Worm (Caenorhabditis elegans): ENCODE results near the gene pgp-1.

pgp-1 gene

ce11 chrIV:12615122-12615745 lies 16.3 kb upstream of the pgp-1 start:
- 0 out of 2 replicates have a peak, but pooled peaks have one; percentile 17 for TF ChIP-seq mcd-1 (GFP tag; IDR thresholded peaks at IDR 0.05)
- 0 out of 2 replicates have a peak, but pooled peaks have one; percentile 35 for TF ChIP-seq zfh-2 (GFP tag; conservative IDR thresholded peaks at IDR 0.05)
- TF ChIP-seq ZK185.1 (tag; optimal IDR thresholded peaks at IDR 0.05; ENCODE audit: poor library complexity, severe bottlenecking), result no peak

- TF ChIP-seq tbx-9 (tag; optimal IDR thresholded peaks at IDR 0.05; ENCODE audit: borderline replicate concordance) (no peak), ztf-28 (GFP tag; IDR thresholded peaks at IDR 0.05) (no peak), bed-1 (GFP tag; IDR thresholded peaks at IDR 0.05) (no peak), ama-1 (optimal IDR thresholded peaks at IDR 0.05) (no peak), ama-1 (GFP tag; optimal IDR thresholded peaks at IDR 0.05) (no peak)
These were observed 15.7 kb upstream of the pgp-1 start, which contains the start of gene efa-6 for ce11 chrIV:12614624-12615023. Gene efa-6, minus strand, starts transcription at chrIV:12614724.

ce11 chrIV:12605401-12605800 lies 6.4 kb upstream of the pgp-1 start, which contains the start of gene Y55D9A.2:
Gene Y55D9A.2, minus strand, starts transcription at chrIV:12605431.
- no peak for TF ChIP-seq aptf-2 (GFP tag; conservative IDR thresholded peaks at IDR 0.05)
- TF ChIP-seq F33H1.4 (GFP tag; IDR thresholded peaks at IDR 0.05), result 0 out of 2 replicates have a peak, but pooled peaks have one; percentile 6
- peak; percentile 21; the same call in 1 of the 2 replicates for TF ChIP-seq B0336.3 (GFP tag; IDR thresholded peaks at IDR 0.05)
- peak; percentile 22 for TF ChIP-seq lsl-1 (GFP tag; optimal IDR thresholded peaks at IDR 0.05)
- no peak for TF ChIP-seq snpc-4 (GFP tag; optimal IDR thresholded peaks at IDR 0.05)
- peak in 1 of 4 experiments; percentile 50 for TF ChIP-seq snpc-4 (tag; optimal IDR thresholded peaks at IDR 0.05)
- no peak for TF ChIP-seq cebp-1 (GFP tag; IDR thresholded peaks at IDR 0.05)
- no peak for TF ChIP-seq cebp-1 (tag; optimal IDR thresholded peaks at IDR 0.05)
- 0 out of 2 replicates have a peak, but pooled peaks have one; percentile 38 for TF ChIP-seq Y53G8AR.9 (GFP tag; conservative IDR thresholded peaks at IDR 0.05)
- TF ChIP-seq Y79H2A.3 (GFP tag; conservative IDR thresholded peaks at IDR 0.05), result 0 out of 2 replicates have a peak, but pooled peaks have one; percentile 11
- TF ChIP-seq him-1 (tag; optimal IDR thresholded peaks at IDR 0.05), result peak; percentile 39
- TF ChIP-seq F57C9.4 (tag; optimal IDR thresholded peaks at IDR 0.05), result no peak
- peak; percentile 42 for TF ChIP-seq snpc-1.3 (tag; optimal IDR thresholded peaks at IDR 0.05; ENCODE audit: insufficient read depth)
- peak; percentile 40 for TF ChIP-seq F49E8.2 (tag; optimal IDR thresholded peaks at IDR 0.05; ENCODE audit: insufficient read depth)
- TF ChIP-seq K12H6.12 (tag; optimal IDR thresholded peaks at IDR 0.05), result no peak
- TF ChIP-seq F23B12.7 (tag; optimal IDR thresholded peaks at IDR 0.05; ENCODE audit: insufficient read depth), result peak; percentile 11
- peak; percentile 82 for TF ChIP-seq mcd-1 (GFP tag; IDR thresholded peaks at IDR 0.05)

ce11 chrIV:12600941-12601340 lies 2.0 kb upstream of the pgp-1 start:
- TF ChIP-seq B0261.1 (tag; optimal IDR thresholded peaks at IDR 0.05) (no peak), zfh-2 (GFP tag; conservative IDR thresholded peaks at IDR 0.05) (no peak), akir-1 (GFP tag; optimal IDR thresholded peaks at IDR 0.05) (no peak), atf-7 (tag; optimal IDR thresholded peaks at IDR 0.05) (peak; percentile 90), F33H1.4 (GFP tag; IDR thresholded peaks at IDR 0.05) (no peak), egl-44 (GFP tag; IDR thresholded peaks at IDR 0.05) (peak; percentile 88), dox-1 (GFP tag; IDR thresholded peaks at IDR 0.05) (peak; percentile 72), efl-1 (GFP tag; optimal IDR thresholded peaks at IDR 0.05) (no peak), hmg-20 (GFP tag; IDR thresholded peaks at IDR 0.05) (no peak), nfya-1 (tag; optimal IDR thresholded peaks at IDR 0.05; ENCODE audit: borderline replicate concordance, insufficient read depth) (no peak), ccch-3 (GFP tag; optimal IDR thresholded peaks at IDR 0.05) (no peak), F49E8.2 (tag; optimal IDR thresholded peaks at IDR 0.05; ENCODE audit: insufficient read depth) (no peak), Y95B8A.8 (GFP tag; IDR thresholded peaks at IDR 0.05) (no peak), lin-40 (tag; optimal IDR thresholded peaks at IDR 0.05) (peak; percentile 45), F57C9.4 (tag; optimal IDR thresholded peaks at IDR 0.05) (no peak), ama-1 (optimal IDR thresholded peaks at IDR 0.05) (no peak), ama-1 (GFP tag; optimal IDR thresholded peaks at IDR 0.05) (no peak), nhr-90 (tag; optimal IDR thresholded peaks at IDR 0.05) (peak; percentile 30), fkh-3 (tag; optimal IDR thresholded peaks at IDR 0.05) (no peak), let-607 (tag; optimal IDR thresholded peaks at IDR 0.05) (peak; percentile 23 to 78), hsf-1 (GFP tag; IDR thresholded peaks at IDR 0.05) (no peak), ZK185.1 (tag; optimal IDR thresholded peaks at IDR 0.05; ENCODE audit: poor library complexity, severe bottlenecking) (no peak), unc-62 (GFP tag; optimal IDR thresholded peaks at IDR 0.05) (no peak), ekl-4 (GFP tag; IDR thresholded peaks at IDR 0.05) (no peak)
